Fruit fly (Drosophila melanogaster): Measurements from ENCODE around the gene hang.

- TF ChIP-seq insv (optimal IDR thresholded peaks at IDR 0.05) (no peak), h (optimal IDR thresholded peaks at IDR 0.05) (no peak), psq (optimal IDR thresholded peaks at IDR 0.05) (no peak)
These were observed 35.9 kb downstream of the hang start for dm6 chrX:16458551-16458950.
